Worm (Caenorhabditis elegans) whole organism, L1 larva: ENCODE results near the gene svh-11.

Experiments used
- C04F5.9 ChIP-seq: sonication (generic microtip); optimal IDR thresholded peaks from 2 replicates; lab custom pipeline; 2016; ENCODE audit warnings: missing genetic modification characterization, missing compliant biosample characterization
- C16A3.4 ChIP-seq: fragments of 150-350 bp; optimal IDR thresholded peaks from 2 replicates; lab custom pipeline; 2014; ENCODE audit warnings: missing biosample characterization, missing genetic modification characterization
- aly-2 ChIP-seq: fragments of 150-350 bp; optimal IDR thresholded peaks from 2 replicates; lab custom pipeline; 2014; ENCODE audit warnings: missing biosample characterization, missing genetic modification characterization
- ama-1 ChIP-seq: fragments of 150-350 bp; optimal IDR thresholded peaks from 2 replicates; lab custom pipeline; 2014
- blmp-1 ChIP-seq: fragments of 150-350 bp; optimal IDR thresholded peaks from 2 replicates; lab custom pipeline; 2014; ENCODE audit warnings: missing biosample characterization, missing genetic modification characterization
- ceh-88 ChIP-seq: fragments of 200-800 bp; sonication (Bioruptor generic); IDR thresholded peaks from 2 replicates; pipeline ENCODE4 v1.3.6; 2022; ENCODE audit warnings: missing genetic modification characterization, missing compliant biosample characterization
- dpl-1 ChIP-seq, 3 experiments: fragments of 150-350 bp in 2 of 3; sonication (generic microtip) in 1 of 3; optimal IDR thresholded peaks; 2 replicates each; lab custom pipeline; 2014 to 2017; ENCODE audit warnings: missing biosample characterization in 3 of 3, missing genetic modification characterization in 3 of 3, missing genetic modification reagents in 3 of 3
- dsc-1 ChIP-seq: sonication (generic microtip); optimal IDR thresholded peaks from 2 replicates; lab custom pipeline; 2016; ENCODE audit warnings: mild to moderate bottlenecking, missing genetic modification characterization, missing compliant biosample characterization
- egl-13 ChIP-seq: sonication (generic microtip); optimal IDR thresholded peaks from 2 replicates; lab custom pipeline; 2016; ENCODE audit warnings: missing genotype, missing genetic modification reagents, missing genetic modification characterization, missing compliant biosample characterization
- elt-2 ChIP-seq: sonication (generic microtip); optimal IDR thresholded peaks from 2 replicates; lab custom pipeline; 2016; ENCODE audit warnings: missing genetic modification characterization, mild to moderate bottlenecking, inconsistent platforms, missing compliant biosample characterization, missing genetic modification reagents
- ets-5 ChIP-seq: fragments of 200-800 bp; sonication (Bioruptor generic); IDR thresholded peaks from 2 replicates; pipeline ENCODE4 v1.3.6; 2022; ENCODE audit warnings: missing genetic modification characterization, missing compliant biosample characterization
- fos-1 ChIP-seq: fragments of 150-350 bp; optimal IDR thresholded peaks from 2 replicates; lab custom pipeline; 2014; ENCODE audit warnings: missing biosample characterization, missing genetic modification characterization
- hlh-17 ChIP-seq: fragments of 200-800 bp; sonication (Bioruptor generic); optimal IDR thresholded peaks from 2 replicates; lab custom pipeline; 2018; ENCODE audit warnings: missing genetic modification characterization, mild to moderate bottlenecking, missing compliant biosample characterization, moderate library complexity, borderline replicate concordance
- hpl-2 ChIP-seq: fragments of 150-350 bp; optimal IDR thresholded peaks from 2 replicates; lab custom pipeline; 2014; ENCODE audit warnings: missing biosample characterization, missing genetic modification reagents, missing genetic modification characterization
- irx-1 ChIP-seq: sonication (generic microtip); optimal IDR thresholded peaks from 2 replicates; lab custom pipeline; 2016; ENCODE audit warnings: missing genetic modification characterization, missing compliant biosample characterization
- isw-1 ChIP-seq: fragments of 200-800 bp; sonication (Bioruptor generic); IDR thresholded peaks from 2 replicates; pipeline ENCODE4 v1.3.6; 2022; ENCODE audit warnings: missing genetic modification characterization, missing compliant biosample characterization
- jun-1 ChIP-seq: fragments of 150-350 bp; optimal IDR thresholded peaks from 2 replicates; lab custom pipeline; 2014; ENCODE audit warnings: missing biosample characterization, missing genetic modification reagents, missing genetic modification characterization
- lin-14 ChIP-seq: fragments of 200-800 bp; sonication (Bioruptor generic); optimal IDR thresholded peaks from 2 replicates; lab custom pipeline; 2018; ENCODE audit warnings: mild to moderate bottlenecking, missing genetic modification characterization, moderate library complexity, missing compliant biosample characterization
- lin-35 ChIP-seq, 2 experiments: fragments of 150-350 bp; optimal IDR thresholded peaks; 2 replicates each; lab custom pipeline; 2014; ENCODE audit warnings: missing biosample characterization in 2 of 2, missing genetic modification characterization in 2 of 2, missing genetic modification reagents in 2 of 2
- lsy-2 ChIP-seq, 2 experiments: fragments of 150-350 bp; optimal IDR thresholded peaks; 2 replicates each; lab custom pipeline; 2014; ENCODE audit warnings: missing biosample characterization in 2 of 2, missing genetic modification characterization in 2 of 2
- mab-9 ChIP-seq: fragments of 200-800 bp; sonication (Bioruptor generic); IDR thresholded peaks from 2 replicates; pipeline ENCODE4 v1.3.6; 2022; ENCODE audit warnings: missing genetic modification reagents, missing genetic modification characterization, missing compliant biosample characterization
- mdl-1 ChIP-seq, 2 experiments: fragments of 150-350 bp; optimal IDR thresholded peaks; 2 replicates each; lab custom pipeline; 2014 to 2017; ENCODE audit warnings: missing biosample characterization in 2 of 2, missing genetic modification characterization in 2 of 2, inconsistent platforms in 1 of 2
- mep-1 ChIP-seq: fragments of 150-350 bp; optimal IDR thresholded peaks from 2 replicates; lab custom pipeline; 2014; ENCODE audit warnings: missing biosample characterization, missing genetic modification characterization
- nhr-11 ChIP-seq: fragments of 150-350 bp; optimal IDR thresholded peaks from 2 replicates; lab custom pipeline; 2014; ENCODE audit warnings: missing biosample characterization, missing genetic modification characterization
- nhr-19 ChIP-seq: fragments of 200-800 bp; sonication (Bioruptor generic); conservative IDR thresholded peaks from 2 replicates; pipeline ENCODE4 v1.3.6; 2022; ENCODE audit warnings: missing genetic modification characterization, missing compliant biosample characterization
- nhr-20 ChIP-seq: sonication (generic microtip); optimal IDR thresholded peaks from 2 replicates; lab custom pipeline; 2016; ENCODE audit warnings: mild to moderate bottlenecking, missing genetic modification characterization, missing compliant biosample characterization
- nhr-85 ChIP-seq: sonication (generic microtip); peaks from one replicate; lab custom pipeline; 2016; ENCODE audit warnings: missing genetic modification characterization, inconsistent platforms, missing compliant biosample characterization
- pag-3 ChIP-seq: sonication (generic microtip); optimal IDR thresholded peaks from 2 replicates; lab custom pipeline; 2017; ENCODE audit warnings: missing genetic modification characterization, mild to moderate bottlenecking, missing compliant biosample characterization, antibody characterized with exemption, borderline replicate concordance; ENCODE audit not compliant: insufficient read depth
- pax-3 ChIP-seq: fragments of 200-800 bp; sonication (Bioruptor generic); optimal IDR thresholded peaks from 2 replicates; lab custom pipeline; 2018; ENCODE audit warnings: mild to moderate bottlenecking, missing genetic modification characterization, moderate library complexity, missing compliant biosample characterization
- rnt-1 ChIP-seq: sonication (generic microtip); optimal IDR thresholded peaks from 2 replicates; lab custom pipeline; 2016; ENCODE audit warnings: mild to moderate bottlenecking, missing genetic modification characterization, moderate library complexity, missing compliant biosample characterization
- skn-1 ChIP-seq: fragments of 150-350 bp; optimal IDR thresholded peaks from 2 replicates; lab custom pipeline; 2014; ENCODE audit warnings: missing biosample characterization, missing genetic modification characterization
- snpc-4 ChIP-seq: fragments of 150-350 bp; optimal IDR thresholded peaks from 2 replicates; lab custom pipeline; 2014; ENCODE audit warnings: missing biosample characterization, missing genetic modification characterization
- snu-23 ChIP-seq: sonication (generic microtip); optimal IDR thresholded peaks from 2 replicates; lab custom pipeline; 2016; ENCODE audit warnings: missing genetic modification characterization, missing compliant biosample characterization
- sox-4 ChIP-seq: sonication (generic microtip); optimal IDR thresholded peaks from 2 replicates; lab custom pipeline; 2016; ENCODE audit warnings: missing genetic modification characterization, missing compliant biosample characterization
- sptf-1 ChIP-seq: fragments of 150-350 bp; optimal IDR thresholded peaks from 2 replicates; lab custom pipeline; 2014; ENCODE audit warnings: missing biosample characterization, missing genetic modification characterization
- tbx-2 ChIP-seq: sonication (generic microtip); optimal IDR thresholded peaks from 2 replicates; lab custom pipeline; 2016; ENCODE audit warnings: missing genetic modification characterization, missing compliant biosample characterization
- tlp-1 ChIP-seq: fragments of 150-350 bp; optimal IDR thresholded peaks from 2 replicates; lab custom pipeline; 2014; ENCODE audit warnings: missing biosample characterization, missing genetic modification characterization
- unc-30 ChIP-seq: sonication (generic microtip); optimal IDR thresholded peaks from 2 replicates; lab custom pipeline; 2017; ENCODE audit warnings: missing biosample characterization, missing genetic modification characterization
- unc-62 ChIP-seq: fragments of 150-350 bp; optimal IDR thresholded peaks from 2 replicates; lab custom pipeline; 2014; ENCODE audit warnings: missing biosample characterization, missing genetic modification reagents, missing genetic modification characterization
- unc-98 ChIP-seq: fragments of 200-800 bp; sonication (Bioruptor generic); IDR thresholded peaks from 2 replicates; pipeline ENCODE4 v1.3.6; 2022; ENCODE audit warnings: missing genetic modification characterization, missing compliant biosample characterization
- vab-15 ChIP-seq: sonication (generic microtip); optimal IDR thresholded peaks from 2 replicates; lab custom pipeline; 2017; ENCODE audit warnings: missing genotype, mild to moderate bottlenecking, missing genetic modification characterization, missing compliant biosample characterization

svh-11 gene

DNA sequence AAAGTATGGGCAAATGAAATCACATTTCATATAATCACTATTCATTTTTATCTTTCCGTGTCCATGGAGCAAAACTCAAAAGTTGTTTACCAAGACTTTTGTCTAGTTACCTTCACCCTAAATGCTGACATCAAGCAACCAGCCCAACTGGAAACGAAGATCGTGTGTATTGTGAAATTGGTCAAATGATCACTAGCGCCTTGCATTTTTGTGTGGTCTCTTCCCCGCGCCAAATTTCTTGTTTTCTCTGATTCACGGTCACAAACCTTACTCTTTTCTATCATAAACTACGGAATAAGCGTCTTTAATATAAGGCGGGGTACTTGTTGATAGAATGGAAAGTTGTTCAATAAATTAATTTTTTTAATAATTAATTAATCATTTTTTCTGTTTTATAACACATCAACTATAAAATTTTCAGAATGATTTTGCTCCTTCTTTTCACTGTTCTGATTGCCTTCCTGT lies 43.3 kb downstream of the svh-11 start, which contains the start of gene cyp-33C7 (continued):
- TF ChIP-seq snpc-4 (no peak), C04F5.9 (tag; lab: Kevin White, UChicago) (no peak), nhr-11 (no peak), lsy-2 (tag; optimal IDR thresholded peaks at IDR 0.05; lab: Kevin White, UChicago) (peak; percentile 19 to 23), ceh-88 (no peak), mab-9 (GFP tag; lab: Robert Waterston, UW) (no peak), dsc-1 (tag; lab: Kevin White, UChicago) (no peak), mep-1 (tag; lab: Kevin White, UChicago) (peak; percentile 19), C16A3.4 (tag; lab: Kevin White, UChicago) (peak; percentile 25), unc-98 (GFP tag; lab: Robert Waterston, UW) (no peak), sox-4 (tag; lab: Kevin White, UChicago) (no peak), fos-1 (tag; lab: Kevin White, UChicago) (no peak), skn-1 (tag; lab: Kevin White, UChicago) (peak; percentile 81), blmp-1 (peak; percentile 20), nhr-85 (tag; lab: Kevin White, UChicago) (no peak), vab-15 (tag; lab: Kevin White, UChicago) (no peak), ama-1 (lab: Kevin White, UChicago) (no peak), pag-3 (tag; lab: Kevin White, UChicago) (no peak), mdl-1 (tag; optimal IDR thresholded peaks at IDR 0.05; lab: Kevin White, UChicago) (peak in 1 of 2 experiments; percentile 50), sptf-1 (tag; lab: Kevin White, UChicago) (no peak), tbx-2 (peak; percentile 14), unc-62 (GFP tag; lab: Kevin White, UChicago) (no peak), lin-14 (peak; percentile 88), ets-5 (no peak), irx-1 (no peak), dpl-1 (GFP tag; optimal IDR thresholded peaks at IDR 0.05; lab: Kevin White, UChicago) (peak in 2 of 3 experiments; percentile 11 to 33), egl-13 (no peak), nhr-20 (peak; percentile 89), aly-2 (tag; lab: Kevin White, UChicago) (no peak), unc-30 (tag; lab: Kevin White, UChicago) (no peak), tlp-1 (tag; lab: Kevin White, UChicago) (no peak), isw-1 (GFP tag; lab: Robert Waterston, UW) (no peak)

DNA sequence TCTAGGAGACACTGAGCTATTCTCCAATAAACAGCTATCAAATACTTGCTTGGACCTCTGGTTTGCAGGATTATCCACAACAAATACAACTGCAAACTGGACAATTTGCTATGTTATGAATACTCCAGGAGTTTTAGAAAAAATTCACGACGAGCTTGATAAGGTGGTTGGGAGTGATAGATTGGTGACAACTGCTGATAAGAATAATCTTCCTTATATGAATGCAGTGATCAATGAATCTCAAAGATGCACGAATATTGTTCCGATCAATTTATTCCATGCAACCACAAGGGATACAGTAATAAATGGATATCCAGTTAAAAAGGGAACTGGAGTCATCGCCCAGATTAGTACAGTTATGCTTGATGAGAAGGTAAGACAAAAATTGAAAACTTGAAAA lies 44.9 kb downstream of the svh-11 start:
- TF ChIP-seq elt-2 (tag; lab: Kevin White, UChicago) (peak; percentile 2), rnt-1 (tag; lab: Kevin White, UChicago) (no peak), dsc-1 (tag; lab: Kevin White, UChicago) (no peak)

DNA sequence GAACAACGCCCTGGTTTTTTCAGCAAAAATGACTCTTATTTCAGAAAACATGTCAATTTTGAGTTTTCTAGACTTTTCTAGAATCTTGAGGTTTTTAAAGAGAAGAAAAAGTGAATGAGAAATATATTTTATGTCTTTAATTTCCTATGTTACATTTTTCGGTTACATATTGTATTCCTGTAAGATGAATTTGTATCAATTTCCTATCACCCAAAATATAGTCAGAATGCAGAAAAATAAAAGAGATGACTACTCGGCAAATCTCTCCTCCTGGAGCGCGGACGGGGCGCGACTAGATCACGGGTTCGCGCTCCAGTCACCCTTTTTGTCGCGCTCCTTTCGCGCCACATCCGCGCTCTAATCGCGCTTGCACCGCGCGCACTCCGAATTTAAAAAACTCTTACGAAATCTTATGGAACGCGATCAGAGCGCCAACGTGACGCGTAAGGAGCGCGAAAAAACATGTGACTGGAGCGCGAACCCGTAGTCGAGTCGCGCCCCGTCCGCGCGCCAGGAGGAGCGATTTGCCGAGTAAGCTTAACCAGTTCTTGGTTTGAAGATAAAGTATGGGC lies 47.7 kb downstream of the svh-11 start, which contains the start of gene str-253:
Gene str-253 (minus strand): TSS at position 51 of the 572 bp plus-strand sequence.
- TF ChIP-seq nhr-19 = no peak
- TF ChIP-seq hlh-17 = no peak
- TF ChIP-seq hpl-2 (GFP tag; lab: Kevin White, UChicago) = no peak
- no peak for TF ChIP-seq snu-23
- no peak for TF ChIP-seq pax-3 (tag; lab: Kevin White, UChicago)
- no peak for TF ChIP-seq elt-2 (tag; lab: Kevin White, UChicago)
- TF ChIP-seq vab-15 (tag; lab: Kevin White, UChicago) = no peak
- TF ChIP-seq dsc-1 (tag; lab: Kevin White, UChicago) = no peak
- TF ChIP-seq lin-35 (GFP tag; optimal IDR thresholded peaks at IDR 0.05; lab: Kevin White, UChicago) = no peak
- no peak for TF ChIP-seq rnt-1 (tag; lab: Kevin White, UChicago)
- TF ChIP-seq fos-1 (tag; lab: Kevin White, UChicago) = no peak
- TF ChIP-seq jun-1 (tag; lab: Kevin White, UChicago) = no peak
- TF ChIP-seq blmp-1 = no peak
- no peak for TF ChIP-seq unc-98 (GFP tag; lab: Robert Waterston, UW)
